Worm (Caenorhabditis elegans) whole organism, early embryonic: ENCODE data around the gene sru-6.

Source experiments
- B0310.2 ChIP-seq: sonication (generic microtip); optimal IDR thresholded peaks from 2 replicates; lab custom pipeline; 2016; ENCODE audit warnings: mild to moderate bottlenecking, missing genetic modification characterization, missing compliant biosample characterization
- ama-1 ChIP-seq: fragments of 150-350 bp; optimal IDR thresholded peaks from 2 replicates; lab custom pipeline; 2014
- ets-7 ChIP-seq: sonication (generic microtip); optimal IDR thresholded peaks from 2 replicates; lab custom pipeline; 2016; ENCODE audit warnings: missing genotype, missing genetic modification characterization, missing compliant biosample characterization
- flt-1 ChIP-seq: fragments of 200-800 bp; sonication (Bioruptor generic); IDR thresholded peaks from 2 replicates; pipeline ENCODE4 v1.3.6; 2022; ENCODE audit warnings: missing genetic modification characterization, missing compliant biosample characterization
- hmbx-1 ChIP-seq: sonication (generic microtip); optimal IDR thresholded peaks from 2 replicates; lab custom pipeline; 2016; ENCODE audit warnings: mild to moderate bottlenecking, missing genetic modification characterization, missing compliant biosample characterization

DNA sequence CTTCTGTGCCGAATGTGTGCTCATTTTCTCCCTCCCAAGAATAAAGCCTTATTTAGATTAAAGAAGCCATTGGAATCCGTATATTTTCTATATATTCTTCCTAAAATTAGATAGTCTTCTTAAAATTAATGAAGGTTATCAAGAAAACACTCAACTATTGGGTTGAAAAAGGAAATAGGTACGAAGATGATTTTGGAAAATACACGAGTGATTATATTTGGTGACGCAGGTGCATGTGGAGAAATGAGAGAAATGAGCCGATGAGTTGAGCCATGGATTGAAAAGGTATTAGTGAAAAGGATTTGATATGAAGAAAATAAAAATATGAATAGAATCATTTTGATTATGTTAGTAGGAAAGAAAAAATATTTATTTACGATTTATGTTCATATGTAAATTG lies 9.5 kb upstream of the sru-6 start, which contains the start of gene cng-3:
- no peak for TF ChIP-seq B0310.2 (tag; lab: Kevin White, UChicago)
- TF ChIP-seq flt-1 (GFP tag; lab: Robert Waterston, UW): no peak
- TF ChIP-seq ets-7 (tag; lab: Kevin White, UChicago): no peak
- TF ChIP-seq ama-1 (lab: Kevin White, UChicago): no peak
- no peak for TF ChIP-seq hmbx-1
